Worm (Caenorhabditis elegans) whole organism, L4 larva: ENCODE results near the gene Y39B6A.34.

Source experiments
- F10B5.3 ChIP-seq: sonication (generic microtip); optimal IDR thresholded peaks from 2 replicates; lab custom pipeline; 2016; ENCODE audit warnings: mild to moderate bottlenecking, missing genetic modification characterization, missing compliant biosample characterization
- F44E2.7 ChIP-seq: fragments of 200-800 bp; sonication (Bioruptor generic); IDR thresholded peaks from 2 replicates; pipeline ENCODE4 v2.1.2; 2022; ENCODE audit warnings: missing genetic modification characterization, missing compliant biosample characterization
- F49E8.2 ChIP-seq: sonication (generic microtip); optimal IDR thresholded peaks from 2 replicates; lab custom pipeline; 2016; ENCODE audit warnings: missing compliant biosample characterization, mild to moderate bottlenecking, missing genetic modification characterization, borderline replicate concordance
- Y5F2A.4 ChIP-seq: fragments of 200-800 bp; sonication (Bioruptor generic); optimal IDR thresholded peaks from 2 replicates; lab custom pipeline; 2018; ENCODE audit warnings: mild to moderate bottlenecking, missing genetic modification characterization, missing compliant biosample characterization
- Y75B8A.6 ChIP-seq: fragments of 200-800 bp; sonication (Bioruptor generic); IDR thresholded peaks from 2 replicates; pipeline ENCODE4 v1.3.6; 2022; ENCODE audit warnings: missing genetic modification reagents, missing genetic modification characterization, missing compliant biosample characterization
- aly-2 ChIP-seq: sonication (generic microtip); optimal IDR thresholded peaks from 2 replicates; lab custom pipeline; 2018; ENCODE audit warnings: missing biosample characterization, missing genetic modification characterization
- ama-1 ChIP-seq: fragments of 150-350 bp; optimal IDR thresholded peaks from 2 replicates; lab custom pipeline; 2014; ENCODE audit warnings: inconsistent platforms, mixed read lengths
- arid-1 ChIP-seq: fragments of 200-800 bp; sonication (Bioruptor generic); conservative IDR thresholded peaks from 2 replicates; pipeline ENCODE4 v1.3.6; 2022; ENCODE audit warnings: missing genetic modification reagents, missing genetic modification characterization, missing compliant biosample characterization
- attf-4 ChIP-seq: sonication (generic microtip); optimal IDR thresholded peaks from 3 replicates; lab custom pipeline; 2017; ENCODE audit warnings: missing biosample characterization, missing genetic modification characterization
- ceh-32 ChIP-seq: sonication (generic microtip); optimal IDR thresholded peaks from 2 replicates; lab custom pipeline; 2016; ENCODE audit warnings: mild to moderate bottlenecking, missing genetic modification characterization, missing compliant biosample characterization; ENCODE audit not compliant: poor library complexity
- cey-2 ChIP-seq: sonication (generic microtip); optimal IDR thresholded peaks from 3 replicates; lab custom pipeline; 2017; ENCODE audit warnings: missing genetic modification characterization, mild to moderate bottlenecking, missing compliant biosample characterization, antibody characterized with exemption, borderline replicate concordance; ENCODE audit not compliant: insufficient read depth
- daf-19 ChIP-seq: fragments of 200-800 bp; sonication (Bioruptor generic); conservative IDR thresholded peaks from 2 replicates; pipeline ENCODE4 v1.3.6; 2022; ENCODE audit warnings: missing genetic modification characterization, missing compliant biosample characterization
- dmd-6 ChIP-seq: fragments of 200-800 bp; sonication (Bioruptor generic); IDR thresholded peaks from 2 replicates; pipeline ENCODE4 v1.3.6; 2022; ENCODE audit warnings: missing genetic modification reagents, missing genetic modification characterization, missing compliant biosample characterization
- dmd-8 ChIP-seq: fragments of 200-800 bp; sonication (Bioruptor generic); IDR thresholded peaks from 2 replicates; pipeline ENCODE4 v1.3.6; 2022; ENCODE audit warnings: missing genetic modification characterization, missing compliant biosample characterization
- dpl-1 ChIP-seq: fragments of 150-350 bp; optimal IDR thresholded peaks from 2 replicates; lab custom pipeline; 2014; ENCODE audit warnings: missing biosample characterization, missing genetic modification reagents, missing genetic modification characterization
- hif-1 ChIP-seq, 2 experiments: sonication (generic microtip); optimal IDR thresholded peaks; 2 replicates each; lab custom pipeline; 2016 to 2017; ENCODE audit warnings: missing compliant biosample characterization in 2 of 2, missing genetic modification characterization in 2 of 2, missing genetic modification reagents in 2 of 2, missing genotype in 2 of 2, mild to moderate bottlenecking in 1 of 2
- hlh-30 ChIP-seq: sonication (generic microtip); optimal IDR thresholded peaks from 2 replicates; lab custom pipeline; 2017; ENCODE audit warnings: antibody characterized with exemption, mild to moderate bottlenecking, missing genetic modification characterization, missing compliant biosample characterization; ENCODE audit not compliant: insufficient read depth
- lim-7 ChIP-seq: fragments of 200-800 bp; sonication (Bioruptor generic); IDR thresholded peaks from 2 replicates; pipeline ENCODE4 v1.3.6; 2022; ENCODE audit warnings: missing genetic modification characterization, missing compliant biosample characterization
- lin-15B ChIP-seq: fragments of 150-350 bp; sonication (generic microtip); optimal IDR thresholded peaks from 3 replicates; lab custom pipeline; 2014; ENCODE audit warnings: missing biosample characterization, missing genetic modification characterization
- lin-29 ChIP-seq: fragments of 200-800 bp; sonication (Bioruptor generic); IDR thresholded peaks from 2 replicates; pipeline ENCODE4 v1.3.6; 2022; ENCODE audit warnings: missing genetic modification reagents, missing genetic modification characterization, missing compliant biosample characterization
- lin-38 ChIP-seq: fragments of 200-800 bp; sonication (Bioruptor generic); IDR thresholded peaks from 2 replicates; pipeline ENCODE4 v1.3.6; 2022; ENCODE audit warnings: missing genetic modification reagents, missing genetic modification characterization, missing compliant biosample characterization
- lir-3 ChIP-seq: sonication (generic microtip); optimal IDR thresholded peaks from 2 replicates; lab custom pipeline; 2016; ENCODE audit warnings: mild to moderate bottlenecking, missing genetic modification characterization, missing compliant biosample characterization
- madf-5 ChIP-seq, 2 experiments: fragments of 200-800 bp; sonication (Bioruptor generic); IDR thresholded peaks; 2 replicates each; pipeline ENCODE4 v1.3.6; 2022; ENCODE audit warnings: missing compliant biosample characterization in 2 of 2, missing genetic modification characterization in 2 of 2
- madf-9 ChIP-seq: fragments of 200-800 bp; sonication (Bioruptor generic); conservative IDR thresholded peaks from 2 replicates; pipeline ENCODE4 v1.3.6; 2022; ENCODE audit warnings: missing genetic modification reagents, missing genetic modification characterization, missing compliant biosample characterization
- mep-1 ChIP-seq: fragments of 150-350 bp; sonication (generic microtip); optimal IDR thresholded peaks from 3 replicates; lab custom pipeline; 2014; ENCODE audit warnings: missing biosample characterization, missing genetic modification characterization
- mxl-3 ChIP-seq: fragments of 200-800 bp; sonication (Bioruptor generic); optimal IDR thresholded peaks from 2 replicates; lab custom pipeline; 2018; ENCODE audit warnings: mild to moderate bottlenecking, missing genetic modification characterization, missing compliant biosample characterization
- nhr-11 ChIP-seq: fragments of 150-350 bp; optimal IDR thresholded peaks from 2 replicates; lab custom pipeline; 2014; ENCODE audit warnings: missing biosample characterization, missing genetic modification characterization
- nhr-28 ChIP-seq: fragments of 150-350 bp; optimal IDR thresholded peaks from 2 replicates; lab custom pipeline; 2014; ENCODE audit warnings: missing biosample characterization, missing genetic modification characterization
- nhr-77 ChIP-seq: fragments of 150-350 bp; optimal IDR thresholded peaks from 2 replicates; lab custom pipeline; 2014; ENCODE audit warnings: missing biosample characterization, missing genetic modification characterization
- php-3 ChIP-seq: fragments of 200-800 bp; sonication (Bioruptor generic); IDR thresholded peaks from 2 replicates; pipeline ENCODE4 v1.3.6; 2022; ENCODE audit warnings: missing genetic modification reagents, missing genetic modification characterization, missing compliant biosample characterization
- pqm-1 ChIP-seq: sonication (generic microtip); optimal IDR thresholded peaks from 2 replicates; lab custom pipeline; 2017; ENCODE audit warnings: missing biosample characterization, missing genetic modification characterization
- sdz-12 ChIP-seq: fragments of 200-800 bp; sonication (Bioruptor generic); optimal IDR thresholded peaks from 2 replicates; lab custom pipeline; 2018; ENCODE audit warnings: mild to moderate bottlenecking, missing genetic modification characterization, missing compliant biosample characterization
- unc-62 ChIP-seq, 3 experiments: fragments of 150-350 bp in 1 of 3; sonication (generic microtip); optimal IDR thresholded peaks in 2 of 3; peaks in 1 of 3; 1 replicate in 1 of 3; 2 replicates in 2 of 3; lab custom pipeline; 2014 to 2017; ENCODE audit warnings: missing biosample characterization in 3 of 3, missing genetic modification characterization in 3 of 3, missing genetic modification reagents in 3 of 3, missing genotype in 1 of 3
- ztf-11 ChIP-seq: fragments of 150-350 bp; optimal IDR thresholded peaks from 2 replicates; lab custom pipeline; 2014; ENCODE audit warnings: missing biosample characterization, missing genetic modification characterization
- ztf-7 ChIP-seq: fragments of 150-350 bp; optimal IDR thresholded peaks from 2 replicates; lab custom pipeline; 2014; ENCODE audit warnings: missing biosample characterization, missing genetic modification characterization

The Y39B6A.34 gene

DNA sequence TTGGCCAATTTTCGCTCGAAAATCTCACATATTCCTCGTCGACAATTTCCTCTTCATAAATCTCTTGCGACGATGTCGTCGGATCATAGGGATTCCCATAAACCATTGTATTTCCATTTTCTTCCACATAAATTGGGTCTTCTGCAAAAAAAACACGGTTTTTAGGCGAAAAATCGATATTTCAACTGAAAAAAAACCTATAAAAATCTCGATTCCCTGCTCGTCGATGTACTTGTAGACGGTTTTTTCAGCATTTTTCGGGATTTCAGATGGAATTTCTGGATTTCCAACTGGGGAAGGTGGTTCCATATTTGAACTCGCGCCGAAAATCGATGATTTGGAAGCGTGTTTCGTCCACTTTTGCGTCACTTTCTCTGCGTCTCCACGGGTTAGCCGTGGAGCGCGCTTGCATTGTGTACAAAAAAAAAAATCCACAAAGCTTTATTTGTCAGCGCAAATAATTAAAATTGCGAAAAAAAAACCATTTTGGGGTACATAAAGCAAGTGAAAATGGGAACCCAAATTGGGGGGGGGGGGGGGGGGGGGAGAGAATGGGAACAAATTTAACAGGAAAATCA lies 33.2 kb upstream of the Y39B6A.34 start, which contains the start of gene Y39B6A.43 (continued):
- TF ChIP-seq php-3 (GFP tag; lab: Robert Waterston, UW) (peak; percentile 81), lim-7 (GFP tag; lab: Robert Waterston, UW) (peak; percentile 41; the same call in 1 of the 2 replicates), F44E2.7 (GFP tag; lab: Robert Waterston, UW) (peak; percentile 81; the same call in 1 of the 2 replicates), nhr-77 (tag; lab: Kevin White, UChicago) (peak; percentile 98), F49E8.2 (tag; lab: Kevin White, UChicago) (peak; percentile 96), lin-38 (GFP tag; lab: Robert Waterston, UW) (peak; percentile 100), unc-62 (GFP tag; optimal IDR thresholded peaks at IDR 0.05 in 1 of 2; lab: Kevin White, UChicago) (peak in 1 of 2 experiments; percentile 99), unc-62 (tag; optimal IDR thresholded peaks at IDR 0.05; lab: Kevin White, UChicago) (no peak), lir-3 (tag; lab: Kevin White, UChicago) (peak; percentile 24), lin-15B (tag; lab: Kevin White, UChicago) (peak; percentile 94), aly-2 (tag; lab: Kevin White, UChicago) (peak; percentile 43), ama-1 (lab: Kevin White, UChicago) (peak; percentile 80), dpl-1 (GFP tag; lab: Kevin White, UChicago) (peak; percentile 99), lin-29 (GFP tag; lab: Robert Waterston, UW) (peak; percentile 96), ceh-32 (tag; lab: Kevin White, UChicago) (peak; percentile 31), Y5F2A.4 (GFP tag; lab: Kevin White, UChicago) (peak; percentile 80), ztf-7 (tag; lab: Kevin White, UChicago) (peak; percentile 73), dmd-6 (peak; percentile 98), Y75B8A.6 (GFP tag; lab: Robert Waterston, UW) (peak; percentile 87), madf-5 (GFP tag; IDR thresholded peaks at IDR 0.05; lab: Robert Waterston, UW) (peak; percentile 85 to 92), cey-2 (tag; lab: Kevin White, UChicago) (no peak), nhr-11 (tag; lab: Kevin White, UChicago) (peak; percentile 88), attf-4 (tag; lab: Kevin White, UChicago) (no peak), madf-9 (peak; percentile 93), hif-1 (tag; optimal IDR thresholded peaks at IDR 0.05; lab: Kevin White, UChicago) (peak; percentile 53 to 91), sdz-12 (GFP tag; lab: Kevin White, UChicago) (no peak), arid-1 (GFP tag; lab: Robert Waterston, UW) (peak; percentile 97), dmd-8 (GFP tag; lab: Robert Waterston, UW) (peak; percentile 80; the same call in 1 of the 2 replicates), mxl-3 (peak; percentile 78), mep-1 (peak; percentile 98), ztf-11 (tag; lab: Kevin White, UChicago) (no peak), F10B5.3 (tag; lab: Kevin White, UChicago) (peak; percentile 69)

DNA sequence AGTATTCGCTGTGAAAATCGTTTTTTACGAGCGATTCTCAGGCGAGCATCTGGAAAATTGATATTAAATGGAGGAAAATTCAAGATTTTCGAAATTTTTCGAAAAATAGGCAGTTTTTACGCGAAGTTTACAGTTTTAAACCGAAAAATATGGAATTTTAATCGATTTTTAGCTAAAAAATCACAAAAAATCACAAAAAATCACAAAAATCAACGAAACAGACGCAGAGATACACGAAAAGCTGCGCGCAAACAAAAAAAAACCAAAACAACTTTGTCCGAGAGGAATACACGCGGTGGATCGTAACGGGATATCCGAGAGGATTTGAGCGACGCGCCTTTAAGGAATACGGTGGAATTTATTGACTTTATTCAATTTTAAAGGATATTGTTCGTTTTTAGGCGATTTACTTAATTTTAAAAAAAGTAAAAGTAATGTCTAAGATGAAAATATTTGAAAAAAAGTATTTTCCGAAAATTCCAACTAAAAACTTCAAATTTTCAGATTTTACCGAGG lies 31.2 kb upstream of the Y39B6A.34 start, which contains the start of gene Y39B6A.42:
Gene Y39B6A.42, minus strand, starts transcription at position 51 of the 516 bp plus-strand sequence.
- TF ChIP-seq daf-19 (GFP tag; lab: Robert Waterston, UW) (no peak), pqm-1 (tag; lab: Kevin White, UChicago) (no peak), F10B5.3 (tag; lab: Kevin White, UChicago) (no peak), hif-1 (tag; optimal IDR thresholded peaks at IDR 0.05; lab: Kevin White, UChicago) (no peak), cey-2 (tag; lab: Kevin White, UChicago) (no peak), F44E2.7 (GFP tag; lab: Robert Waterston, UW) (no peak), nhr-28 (tag; lab: Kevin White, UChicago) (no peak), F49E8.2 (tag; lab: Kevin White, UChicago) (peak; percentile 13), lin-38 (GFP tag; lab: Robert Waterston, UW) (peak; percentile 37; the same call in 1 of the 2 replicates), hlh-30 (tag; lab: Kevin White, UChicago) (no peak), madf-5 (GFP tag; IDR thresholded peaks at IDR 0.05; lab: Robert Waterston, UW) (no peak)
